Fruit fly (Drosophila melanogaster): Measurements from ENCODE around the gene CG8851.

Gene CG8851

dm6 chr2L:3483672-3484071 lies 35.8 kb upstream of the CG8851 start:
- TF ChIP-seq CG8159 (tag; optimal IDR thresholded peaks at IDR 0.05) (no peak), CG32121 (GFP tag; IDR thresholded peaks at IDR 0.05) (peak; percentile 44; the same call in 1 of the 2 replicates), CG12605 (GFP tag; IDR thresholded peaks at IDR 0.05) (no peak), Snoo (tag; optimal IDR thresholded peaks at IDR 0.05) (no peak), CG17806 (tag; optimal IDR thresholded peaks at IDR 0.05) (no peak), rn (GFP tag; IDR thresholded peaks at IDR 0.05) (no peak), CG10348 (GFP tag; IDR thresholded peaks at IDR 0.05) (0 out of 2 replicates have a peak, but pooled peaks have one; percentile 18), Ets98B (GFP tag; IDR thresholded peaks at IDR 0.05) (peak; percentile 35; the same call in 1 of the 2 replicates), fd96Ca (GFP tag; IDR thresholded peaks at IDR 0.05) (no peak; the same call in 2 of the 3 replicates), D1 (tag; optimal IDR thresholded peaks at IDR 0.05) (no peak), CG13204 (GFP tag; optimal IDR thresholded peaks at IDR 0.05) (no peak), EcR (GFP tag; optimal IDR thresholded peaks at IDR 0.05) (no peak), CG8301 (tag; optimal IDR thresholded peaks at IDR 0.05) (no peak), CG4496 (GFP tag; IDR thresholded peaks at IDR 0.05) (no peak), Pif1A (GFP tag; optimal IDR thresholded peaks at IDR 0.05) (no peak), gl (tag; optimal IDR thresholded peaks at IDR 0.05) (no peak), CG9948 (tag; optimal IDR thresholded peaks at IDR 0.05) (no peak)

- no peak for TF ChIP-seq CG9948 (tag; optimal IDR thresholded peaks at IDR 0.05)
- TF ChIP-seq CG14655 (GFP tag; optimal IDR thresholded peaks at IDR 0.05) = peak; percentile 2
Observed at dm6 chr2L:3484759-3485158, 34.7 kb upstream of the CG8851 start.

- TF ChIP-seq fd96Ca (GFP tag; IDR thresholded peaks at IDR 0.05) (0 out of 3 replicates have a peak, but pooled peaks have one; percentile 27), CG4496 (GFP tag; IDR thresholded peaks at IDR 0.05) (0 out of 3 replicates have a peak, but pooled peaks have one; percentile 41), CG15710 (tag; optimal IDR thresholded peaks at IDR 0.05) (no peak), CG13204 (GFP tag; optimal IDR thresholded peaks at IDR 0.05) (no peak), rn (GFP tag; IDR thresholded peaks at IDR 0.05) (no peak), CG32121 (GFP tag; IDR thresholded peaks at IDR 0.05) (0 out of 2 replicates have a peak, but pooled peaks have one; percentile 9), CG34367 (tag; optimal IDR thresholded peaks at IDR 0.05) (no peak), D1 (tag; optimal IDR thresholded peaks at IDR 0.05) (no peak), EcR (GFP tag; optimal IDR thresholded peaks at IDR 0.05) (no peak), Pif1A (GFP tag; optimal IDR thresholded peaks at IDR 0.05) (no peak), CG12605 (GFP tag; IDR thresholded peaks at IDR 0.05) (peak; percentile 53; the same call in 1 of the 2 replicates), Snoo (tag; optimal IDR thresholded peaks at IDR 0.05) (no peak), Pif1B (GFP tag; optimal IDR thresholded peaks at IDR 0.05) (no peak), CG10348 (GFP tag; IDR thresholded peaks at IDR 0.05) (no peak), CG9948 (tag; optimal IDR thresholded peaks at IDR 0.05) (no peak), gl (tag; optimal IDR thresholded peaks at IDR 0.05) (no peak), CG8301 (tag; optimal IDR thresholded peaks at IDR 0.05) (peak; percentile 40), Ets98B (GFP tag; IDR thresholded peaks at IDR 0.05) (peak; percentile 7; the same call in 1 of the 2 replicates), CG14655 (GFP tag; optimal IDR thresholded peaks at IDR 0.05) (peak; percentile 44), CG17806 (tag; optimal IDR thresholded peaks at IDR 0.05) (no peak), CG8159 (tag; optimal IDR thresholded peaks at IDR 0.05) (no peak)
Observed at dm6 chr2L:3485506-3485905, 34.0 kb upstream of the CG8851 start.

- TF ChIP-seq CG34367 (tag; optimal IDR thresholded peaks at IDR 0.05) = no peak
- peak; percentile 53; the same call in 2 of the 3 replicates for TF ChIP-seq CG4496 (GFP tag; IDR thresholded peaks at IDR 0.05)
Observed at dm6 chr2L:3490971-3491370, 28.5 kb upstream of the CG8851 start, which contains the start of gene CG15414. TSS of gene CG15414 (minus strand) at chr2L:3491071.

- TF ChIP-seq rn (GFP tag; IDR thresholded peaks at IDR 0.05) = no peak
- no peak for TF ChIP-seq CG8159 (tag; optimal IDR thresholded peaks at IDR 0.05)
- TF ChIP-seq CG13204 (GFP tag; optimal IDR thresholded peaks at IDR 0.05) = no peak
- peak; percentile 2 for TF ChIP-seq CG8301 (tag; optimal IDR thresholded peaks at IDR 0.05)
- TF ChIP-seq Pif1A (GFP tag; optimal IDR thresholded peaks at IDR 0.05) = no peak
- TF ChIP-seq CG9948 (tag; optimal IDR thresholded peaks at IDR 0.05) = no peak
- TF ChIP-seq CG17806 (tag; optimal IDR thresholded peaks at IDR 0.05) = no peak
- TF ChIP-seq fd96Ca (GFP tag; IDR thresholded peaks at IDR 0.05) = no peak
- no peak for TF ChIP-seq D1 (tag; optimal IDR thresholded peaks at IDR 0.05)
- peak; percentile 48; the same call in 1 of the 2 replicates for TF ChIP-seq CG32121 (GFP tag; IDR thresholded peaks at IDR 0.05)
- no peak for TF ChIP-seq Ets98B (GFP tag; IDR thresholded peaks at IDR 0.05)
- TF ChIP-seq CG12605 (GFP tag; IDR thresholded peaks at IDR 0.05) = peak; percentile 33; the same call in 1 of the 2 replicates
Observed at dm6 chr2L:3493475-3493874, 26.0 kb upstream of the CG8851 start.

DNA sequence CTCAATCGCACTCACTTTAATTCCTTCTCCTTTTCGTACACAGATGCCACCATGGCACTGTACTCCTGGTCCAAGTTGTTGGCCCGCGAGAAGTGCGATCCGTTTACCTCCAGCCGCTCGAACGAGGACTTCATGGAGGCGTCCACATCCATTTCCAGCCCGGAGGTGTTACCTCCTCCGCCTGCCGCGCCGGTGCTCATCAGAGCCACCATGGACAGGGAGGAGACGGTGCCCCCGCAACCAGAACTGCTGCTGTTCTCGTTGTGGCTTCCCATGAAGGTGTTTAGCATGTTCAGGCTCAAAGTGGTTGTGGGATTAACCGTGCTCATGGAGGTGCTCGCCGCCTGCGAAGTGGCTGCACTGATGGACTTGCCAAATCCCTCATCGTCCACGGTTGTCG lies 24.0 kb upstream of the CG8851 start:
- TF ChIP-seq Pif1A (GFP tag; optimal IDR thresholded peaks at IDR 0.05) = no peak
- TF ChIP-seq CG17806 (tag; optimal IDR thresholded peaks at IDR 0.05) = no peak
- TF ChIP-seq CG15710 (tag; optimal IDR thresholded peaks at IDR 0.05) = no peak
- TF ChIP-seq CG12605 (GFP tag; IDR thresholded peaks at IDR 0.05) = no peak
- TF ChIP-seq D1 (tag; optimal IDR thresholded peaks at IDR 0.05) = no peak
- no peak for TF ChIP-seq CG10348 (GFP tag; IDR thresholded peaks at IDR 0.05)
- no peak for TF ChIP-seq CG8159 (tag; optimal IDR thresholded peaks at IDR 0.05)
- no peak for TF ChIP-seq rn (GFP tag; IDR thresholded peaks at IDR 0.05)
- TF ChIP-seq CG14655 (GFP tag; optimal IDR thresholded peaks at IDR 0.05) = no peak
- no peak for TF ChIP-seq CG4496 (GFP tag; IDR thresholded peaks at IDR 0.05)
- TF ChIP-seq Snoo (tag; optimal IDR thresholded peaks at IDR 0.05) = no peak

DNA sequence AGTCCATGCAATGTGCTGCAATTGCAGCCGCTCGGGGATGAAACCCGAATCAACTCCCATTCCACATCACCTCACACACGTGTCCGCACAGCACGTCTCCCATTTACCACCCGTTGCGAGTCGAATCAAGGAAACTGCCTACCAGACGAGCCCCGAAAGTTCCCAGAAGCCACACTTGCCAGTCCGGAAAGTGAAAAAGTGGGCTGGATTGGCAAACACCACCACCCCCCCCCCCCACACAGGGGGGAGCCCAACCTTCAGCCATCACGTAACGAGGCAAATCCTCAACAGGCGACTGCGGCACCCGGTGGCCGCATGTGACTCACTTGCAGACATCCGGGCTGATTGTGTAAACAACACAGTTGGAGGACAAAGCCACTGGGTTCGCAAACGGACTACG lies 14.6 kb upstream of the CG8851 start:
- TF ChIP-seq Ets98B (GFP tag; IDR thresholded peaks at IDR 0.05) (no peak), Pif1B (GFP tag; optimal IDR thresholded peaks at IDR 0.05) (no peak), CG13204 (GFP tag; optimal IDR thresholded peaks at IDR 0.05) (no peak), CG10348 (GFP tag; IDR thresholded peaks at IDR 0.05) (no peak), Pif1A (GFP tag; optimal IDR thresholded peaks at IDR 0.05) (no peak), CG4496 (GFP tag; IDR thresholded peaks at IDR 0.05) (no peak), CG8159 (tag; optimal IDR thresholded peaks at IDR 0.05) (no peak), CG17806 (tag; optimal IDR thresholded peaks at IDR 0.05) (no peak), CG14655 (GFP tag; optimal IDR thresholded peaks at IDR 0.05) (no peak), fd96Ca (GFP tag; IDR thresholded peaks at IDR 0.05) (no peak), CG9948 (tag; optimal IDR thresholded peaks at IDR 0.05) (no peak), CG32121 (GFP tag; IDR thresholded peaks at IDR 0.05) (no peak), CG12605 (GFP tag; IDR thresholded peaks at IDR 0.05) (no peak), D1 (tag; optimal IDR thresholded peaks at IDR 0.05) (no peak), CG8301 (tag; optimal IDR thresholded peaks at IDR 0.05) (no peak), Snoo (tag; optimal IDR thresholded peaks at IDR 0.05) (no peak)

Measured in whole organism, pupa.